Fruit fly (Drosophila melanogaster) whole organism, embryonic: ENCODE data around the gene FeCH.
A peak's percentile ranks its signal among the peaks of the same experiment; 100 is the strongest.

ENCODE experiments used
- BEAF-32 ChIP-seq: fragments of 200-800 bp; sonication (Bioruptor generic); optimal IDR thresholded peaks from 3 replicates; lab custom pipeline; 2017; ENCODE audit warnings: missing biosample characterization, missing genetic modification characterization, mild to moderate bottlenecking, moderate library complexity, missing genetic modification reagents
- CG10267 ChIP-seq: fragments of 200-800 bp; sonication (Bioruptor generic); optimal IDR thresholded peaks from 2 replicates; lab custom pipeline; 2018; ENCODE audit warnings: missing biosample characterization, mild to moderate bottlenecking, missing genetic modification characterization, moderate library complexity
- CG10431 ChIP-seq: fragments of 200-800 bp; sonication (Bioruptor generic); optimal IDR thresholded peaks from 3 replicates; lab custom pipeline; 2018; ENCODE audit warnings: missing biosample characterization, mild to moderate bottlenecking, missing genetic modification characterization
- CG12155 ChIP-seq: fragments of 200-800 bp; sonication (Bioruptor generic); optimal IDR thresholded peaks from 3 replicates; lab custom pipeline; 2016; ENCODE audit warnings: missing biosample characterization, missing genetic modification characterization
- CG13287 ChIP-seq: fragments of 200-800 bp; sonication (Bioruptor generic); IDR thresholded peaks from 2 replicates; pipeline ENCODE4 v1.3.6; 2022; ENCODE audit warnings: missing biosample characterization, missing genetic modification characterization; ENCODE audit not compliant: partially characterized antibody
- CG1602 ChIP-seq: fragments of 200-800 bp; sonication (Bioruptor generic); optimal IDR thresholded peaks from 3 replicates; lab custom pipeline; 2016; ENCODE audit warnings: missing biosample characterization, missing genetic modification characterization
- CG2116 ChIP-seq: fragments of 200-800 bp; sonication (Bioruptor generic); optimal IDR thresholded peaks from 3 replicates; lab custom pipeline; 2018; ENCODE audit warnings: missing biosample characterization, mild to moderate bottlenecking, missing genetic modification characterization
- CG2129 ChIP-seq: fragments of 200-800 bp; sonication (Bioruptor generic); IDR thresholded peaks from 2 replicates; pipeline ENCODE4 v1.3.6; 2022; ENCODE audit warnings: missing biosample characterization, missing genetic modification characterization; ENCODE audit not compliant: partially characterized antibody
- CG2712 ChIP-seq: fragments of 200-800 bp; optimal IDR thresholded peaks from 3 replicates; lab custom pipeline; 2019; ENCODE audit warnings: missing biosample characterization, mild to moderate bottlenecking, missing genetic modification characterization, moderate library complexity
- CG30403 ChIP-seq: fragments of 200-800 bp; sonication (Bioruptor generic); optimal IDR thresholded peaks from 3 replicates; lab custom pipeline; 2016; ENCODE audit warnings: missing biosample characterization, missing genetic modification characterization
- CG3163 ChIP-seq: fragments of 200-800 bp; sonication (Bioruptor generic); optimal IDR thresholded peaks from 3 replicates; lab custom pipeline; 2016; ENCODE audit warnings: missing biosample characterization, missing genetic modification characterization
- CG34224 ChIP-seq: fragments of 200-800 bp; sonication (Bioruptor generic); IDR thresholded peaks from 3 replicates; pipeline ENCODE4 v1.3.6; 2022; ENCODE audit warnings: missing biosample characterization, missing genetic modification characterization; ENCODE audit not compliant: partially characterized antibody
- CG4617 ChIP-seq: fragments of 200-800 bp; sonication (Bioruptor generic); optimal IDR thresholded peaks from 3 replicates; lab custom pipeline; 2016; ENCODE audit warnings: missing biosample characterization, missing genetic modification characterization, borderline replicate concordance
- CG6765 ChIP-seq: fragments of 200-800 bp; sonication (Bioruptor generic); optimal IDR thresholded peaks from 3 replicates; lab custom pipeline; 2017; ENCODE audit warnings: missing biosample characterization, mild to moderate bottlenecking, missing genetic modification characterization
- CG9797 ChIP-seq: fragments of 200-800 bp; sonication (Bioruptor generic); optimal IDR thresholded peaks from 3 replicates; lab custom pipeline; 2018; ENCODE audit warnings: missing biosample characterization, mild to moderate bottlenecking, missing genetic modification characterization
- CkIIα-i1 ChIP-seq: fragments of 200-800 bp; sonication (Bioruptor generic); IDR thresholded peaks from 2 replicates; pipeline ENCODE4 v1.3.6; 2022; ENCODE audit warnings: missing biosample characterization, missing genetic modification characterization
- Deaf1 ChIP-seq: fragments of 200-800 bp; optimal IDR thresholded peaks from 3 replicates; lab custom pipeline; 2019; ENCODE audit warnings: missing biosample characterization, mild to moderate bottlenecking, missing genetic modification characterization, moderate library complexity
- Dip2 ChIP-seq: fragments of 200-800 bp; sonication (Bioruptor generic); IDR thresholded peaks from 2 replicates; pipeline ENCODE4 v1.3.6; 2022; ENCODE audit warnings: missing biosample characterization, missing genetic modification characterization
- Dll ChIP-seq: fragments of 200-800 bp; sonication (Bioruptor generic); IDR thresholded peaks from 4 replicates; pipeline ENCODE4 v1.3.6; 2022; ENCODE audit warnings: missing biosample characterization, missing genetic modification characterization; ENCODE audit not compliant: partially characterized antibody
- Dp ChIP-seq: fragments of 200-800 bp; sonication (Bioruptor generic); optimal IDR thresholded peaks from 2 replicates; lab custom pipeline; 2018; ENCODE audit warnings: missing biosample characterization, mild to moderate bottlenecking, missing genetic modification characterization, moderate library complexity
- E2f2 ChIP-seq: fragments of 200-800 bp; sonication (Bioruptor generic); IDR thresholded peaks from 2 replicates; pipeline ENCODE4 v1.3.6; 2022; ENCODE audit warnings: missing biosample characterization, missing genetic modification characterization
- Ets65A ChIP-seq: fragments of 200-800 bp; sonication (Bioruptor generic); peaks from one replicate; lab custom pipeline; 2016; ENCODE audit warnings: missing biosample characterization, missing genetic modification characterization
- Fer2 ChIP-seq: fragments of 200-800 bp; sonication (Bioruptor generic); optimal IDR thresholded peaks from 2 replicates; lab custom pipeline; 2018; ENCODE audit warnings: missing biosample characterization, mild to moderate bottlenecking, missing genetic modification characterization, moderate library complexity
- HmgZ ChIP-seq: fragments of 200-800 bp; sonication (Bioruptor generic); optimal IDR thresholded peaks from 2 replicates; lab custom pipeline; 2018; ENCODE audit warnings: missing biosample characterization, mild to moderate bottlenecking, missing genetic modification characterization
- Hr3 ChIP-seq: fragments of 200-800 bp; sonication (Bioruptor generic); optimal IDR thresholded peaks from 3 replicates; lab custom pipeline; 2016; ENCODE audit warnings: missing biosample characterization, missing genetic modification characterization
- Hr78 ChIP-seq, 2 experiments: fragments of 200-800 bp in 1 of 2; fragments of >200 bp in 1 of 2; sonication (Bioruptor generic) in 1 of 2; optimal IDR thresholded peaks; 2 replicates each; lab custom pipeline; 2017 to 2019; ENCODE audit warnings: missing biosample characterization in 2 of 2, missing genetic modification characterization in 2 of 2, mild to moderate bottlenecking in 1 of 2, moderate library complexity in 1 of 2
- Lhr ChIP-seq: fragments of 200-800 bp; sonication (Bioruptor generic); optimal IDR thresholded peaks from 3 replicates; lab custom pipeline; 2017; ENCODE audit warnings: mild to moderate bottlenecking, missing biosample characterization, missing genetic modification reagents, missing genetic modification characterization
- MBD-R2 ChIP-seq: fragments of 200-800 bp; sonication (Bioruptor generic); IDR thresholded peaks from 2 replicates; pipeline ENCODE4 v1.3.6; 2022; ENCODE audit warnings: missing biosample characterization, missing genetic modification characterization
- Med ChIP-seq: fragments of 200-800 bp; sonication (Bioruptor generic); peaks from one replicate; lab custom pipeline; 2016; ENCODE audit warnings: missing biosample characterization, missing genetic modification characterization, mild to moderate bottlenecking, inconsistent platforms, moderate library complexity
- Pdp1 ChIP-seq, 2 experiments: fragments of 200-800 bp; sonication (Bioruptor generic); optimal IDR thresholded peaks; 3 replicates each; lab custom pipeline; 2016; ENCODE audit warnings: missing biosample characterization in 2 of 2, missing genetic modification characterization in 2 of 2, mild to moderate bottlenecking in 1 of 2, moderate library complexity in 1 of 2
- Scr ChIP-seq: fragments of 200-800 bp; sonication (Bioruptor generic); IDR thresholded peaks from 2 replicates; pipeline ENCODE4 v1.3.6; 2022; ENCODE audit warnings: missing biosample characterization, missing genetic modification characterization; ENCODE audit not compliant: partially characterized antibody
- Trl ChIP-seq, 3 experiments: fragments of >200 bp in 2 of 3; fragments of 200-800 bp in 1 of 3; sonication (Bioruptor generic) in 1 of 3; optimal IDR thresholded peaks; 2 replicates in 1 of 3; 3 replicates in 2 of 3; lab custom pipeline; 2016 to 2017; ENCODE audit warnings: missing biosample characterization in 1 of 3, missing genetic modification characterization in 1 of 3
- chif ChIP-seq, 2 experiments: fragments of 200-800 bp; sonication (Bioruptor generic); optimal IDR thresholded peaks; 3 replicates each; lab custom pipeline; 2016; ENCODE audit warnings: missing biosample characterization in 2 of 2, missing genetic modification characterization in 2 of 2
- chinmo ChIP-seq: fragments of 200-800 bp; sonication (Bioruptor generic); IDR thresholded peaks from 4 replicates; pipeline ENCODE4 v1.3.6; 2022; ENCODE audit warnings: missing biosample characterization, missing genetic modification characterization; ENCODE audit not compliant: partially characterized antibody
- chn ChIP-seq: fragments of 200-800 bp; sonication (Bioruptor generic); optimal IDR thresholded peaks from 2 replicates; lab custom pipeline; 2016; ENCODE audit warnings: missing biosample characterization, missing genetic modification characterization
- dysf ChIP-seq: fragments of 200-800 bp; sonication (Bioruptor generic); IDR thresholded peaks from 3 replicates; pipeline ENCODE4 v1.3.6; 2022; ENCODE audit warnings: missing biosample characterization, missing genetic modification characterization
- ewg ChIP-seq: fragments of 200-800 bp; sonication (Bioruptor generic); optimal IDR thresholded peaks from 3 replicates; lab custom pipeline; 2017; ENCODE audit warnings: mild to moderate bottlenecking, missing biosample characterization, missing genetic modification reagents, missing genetic modification characterization
- gcm2 ChIP-seq: fragments of 200-800 bp; sonication (Bioruptor generic); optimal IDR thresholded peaks from 2 replicates; lab custom pipeline; 2016; ENCODE audit warnings: missing biosample characterization, missing genetic modification characterization
- gfzf ChIP-seq: fragments of 200-800 bp; sonication (Bioruptor generic); optimal IDR thresholded peaks from 2 replicates; lab custom pipeline; 2016; ENCODE audit warnings: missing biosample characterization, mild to moderate bottlenecking, missing genetic modification characterization, moderate library complexity
- gsb ChIP-seq: fragments of 200-800 bp; sonication (Bioruptor generic); IDR thresholded peaks from 2 replicates; pipeline ENCODE4 v1.3.6; 2022; ENCODE audit warnings: missing biosample characterization, missing genetic modification characterization
- knrl ChIP-seq: fragments of 200-800 bp; sonication (Bioruptor generic); IDR thresholded peaks from 3 replicates; pipeline ENCODE4 v1.3.6; 2022; ENCODE audit warnings: missing biosample characterization, missing genetic modification characterization; ENCODE audit not compliant: partially characterized antibody
- sens ChIP-seq: fragments of 200-800 bp; sonication (Bioruptor generic); peaks from one replicate; lab custom pipeline; 2016; ENCODE audit warnings: missing biosample characterization, missing genetic modification characterization
- seq ChIP-seq: fragments of 200-800 bp; sonication (Bioruptor generic); IDR thresholded peaks from 2 replicates; pipeline ENCODE4 v1.3.6; 2022; ENCODE audit warnings: missing biosample characterization, missing genetic modification characterization
- sqz ChIP-seq: fragments of 200-800 bp; sonication (Bioruptor generic); optimal IDR thresholded peaks from 3 replicates; lab custom pipeline; 2018; ENCODE audit warnings: missing biosample characterization, mild to moderate bottlenecking, missing genetic modification characterization
- trem ChIP-seq: fragments of 200-800 bp; optimal IDR thresholded peaks from 3 replicates; lab custom pipeline; 2019; ENCODE audit warnings: missing biosample characterization, mild to moderate bottlenecking, missing genetic modification characterization, moderate library complexity
- unc-4 ChIP-seq: fragments of 200-800 bp; sonication (Bioruptor generic); IDR thresholded peaks from 2 replicates; pipeline ENCODE4 v1.3.6; 2022; ENCODE audit warnings: missing biosample characterization, missing genetic modification characterization; ENCODE audit not compliant: partially characterized antibody

Gene FeCH

DNA sequence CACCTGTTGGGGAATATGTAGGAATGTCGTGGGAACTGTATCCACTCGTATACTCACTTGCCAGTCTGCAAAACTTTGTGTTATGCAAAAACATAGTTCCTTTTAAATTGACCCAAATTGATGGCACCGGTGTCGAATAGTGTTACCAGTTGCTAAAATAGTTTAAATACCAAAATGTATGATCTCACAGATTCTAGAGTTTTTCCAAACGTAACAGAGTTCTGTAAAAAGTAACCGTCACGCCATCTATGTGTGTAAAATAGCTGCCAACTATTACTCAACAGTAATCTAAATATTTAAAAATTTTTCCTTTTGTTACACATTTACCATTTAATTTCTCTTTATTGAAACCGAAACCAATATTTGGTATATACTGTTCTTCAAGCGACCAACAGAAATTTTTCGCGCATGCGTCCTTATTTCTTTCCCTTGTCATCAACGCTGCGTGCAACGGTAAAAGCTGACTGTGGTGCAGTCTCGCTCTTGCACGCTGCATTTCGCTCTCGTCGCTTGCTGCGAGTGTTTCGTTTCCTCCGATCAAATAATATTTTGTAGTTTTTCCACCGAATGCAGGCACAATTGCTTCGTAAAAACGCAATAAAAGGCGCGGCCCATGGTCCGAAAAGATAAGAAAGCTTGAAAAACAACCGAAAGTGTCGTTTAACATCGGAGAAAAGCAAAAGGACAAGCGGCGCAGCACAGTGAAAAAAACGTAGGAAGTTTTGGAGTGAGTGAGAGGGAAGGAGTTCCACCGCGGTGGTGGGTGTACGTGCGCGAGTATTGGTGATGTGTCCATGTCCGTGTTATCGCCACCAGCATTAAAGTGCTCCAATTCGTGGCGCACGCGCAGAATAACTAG lies at the start of gene FeCH, which contains the start of gene RhoGAP100F:
Gene FeCH (minus strand): TSS at position 180 of the 859 bp plus-strand sequence.
Gene RhoGAP100F (plus strand): TSS at position 493 of the 859 bp plus-strand sequence.
- TF ChIP-seq Hr3 (GFP tag; lab: Kevin White, UChicago) (peak; percentile 49), HmgZ (tag; lab: Kevin White, UChicago) (peak; percentile 2), chif (GFP tag; optimal IDR thresholded peaks at IDR 0.05; lab: Kevin White, UChicago) (no peak), Deaf1 (tag; lab: Kevin White, UChicago) (peak; percentile 37), CG2712 (peak; percentile 3), MBD-R2 (peak; percentile 73), seq (GFP tag; lab: Robert Waterston, UW) (peak; percentile 53; the same call in 1 of the 2 replicates), chinmo (GFP tag; lab: Robert Waterston, UW) (peak; percentile 73; the same call in 1 of the 4 replicates), CG30403 (GFP tag; lab: Kevin White, UChicago) (no peak), trem (tag; lab: Kevin White, UChicago) (peak; percentile 43), CG9797 (peak; percentile 64), CG10431 (GFP tag; lab: Kevin White, UChicago) (no peak), E2f2 (peak; percentile 64), BEAF-32 (GFP tag; lab: Kevin White, UChicago) (peak; percentile 24), gfzf (GFP tag; lab: Kevin White, UChicago) (peak; percentile 81), dysf (GFP tag; lab: Robert Waterston, UW) (0 out of 3 replicates have a peak, but pooled peaks have one; percentile 16), CkIIα-i1 (GFP tag; lab: Robert Waterston, UW) (no peak), CG4617 (GFP tag; lab: Kevin White, UChicago) (peak; percentile 6), CG34224 (GFP tag; lab: Robert Waterston, UW) (0 out of 3 replicates have a peak, but pooled peaks have one; percentile 7), CG12155 (peak; percentile 44), sqz (GFP tag; lab: Kevin White, UChicago) (peak; percentile 52), Ets65A (GFP tag; lab: Kevin White, UChicago) (peak; percentile 29), Dip2 (peak; percentile 87), gcm2 (GFP tag; lab: Kevin White, UChicago) (no peak), Dp (GFP tag; lab: Kevin White, UChicago) (peak; percentile 51), CG13287 (GFP tag; lab: Robert Waterston, UW) (peak; percentile 35; the same call in 1 of the 2 replicates), Hr78 (GFP tag; optimal IDR thresholded peaks at IDR 0.05; lab: Kevin White, UChicago) (no peak), CG10267 (tag; lab: Kevin White, UChicago) (peak; percentile 37), CG2129 (GFP tag; lab: Robert Waterston, UW) (no peak), CG2116 (peak; percentile 32), chn (GFP tag; lab: Kevin White, UChicago) (no peak), Scr (0 out of 2 replicates have a peak, but pooled peaks have one; percentile 15), ewg (GFP tag; lab: Kevin White, UChicago) (peak; percentile 91), Dll (GFP tag; lab: Robert Waterston, UW) (0 out of 4 replicates have a peak, but pooled peaks have one; percentile 32), knrl (GFP tag; lab: Robert Waterston, UW) (peak; percentile 40; the same call in 1 of the 3 replicates), Lhr (GFP tag; lab: Kevin White, UChicago) (peak; percentile 54), gsb (no peak), Trl (optimal IDR thresholded peaks at IDR 0.05; lab: Kevin White, UChicago) (peak in 1 of 2 experiments; percentile 41), Trl (GFP tag; optimal IDR thresholded peaks at IDR 0.05; lab: Kevin White, UChicago) (no peak), Fer2 (tag; lab: Kevin White, UChicago) (no peak), CG3163 (GFP tag; lab: Kevin White, UChicago) (no peak), CG1602 (no peak), CG6765 (no peak), Pdp1 (GFP tag; optimal IDR thresholded peaks at IDR 0.05; lab: Kevin White, UChicago) (peak in 1 of 2 experiments; percentile 96), unc-4 (GFP tag; lab: Robert Waterston, UW) (0 out of 2 replicates have a peak, but pooled peaks have one; percentile 26), Med (GFP tag; lab: Kevin White, UChicago) (peak; percentile 13), sens (GFP tag; lab: Kevin White, UChicago) (peak; percentile 29)
